Fruit fly (Drosophila melanogaster): Measurements from ENCODE around the gene CG3698.

dm6 chr3L:20809088-20809999 lies 11.2 kb upstream of the CG3698 start, which contains the start of the genes CG3634 and HIPP1:
- TF ChIP-seq sisA (GFP tag; IDR thresholded peaks at IDR 0.05) = no peak
- no peak for TF ChIP-seq CG10147 (GFP tag; optimal IDR thresholded peaks at IDR 0.05)
- no peak for TF ChIP-seq fd96Cb (tag; optimal IDR thresholded peaks at IDR 0.05)
- 0 out of 3 replicates have a peak, but pooled peaks have one; percentile 24 for TF ChIP-seq Opbp (GFP tag; IDR thresholded peaks at IDR 0.05; ENCODE audit: partially characterized antibody)
- TF ChIP-seq E2f2 (GFP tag; IDR thresholded peaks at IDR 0.05) = peak; percentile 50; the same call in 1 of the 2 replicates
- TF ChIP-seq Med (GFP tag) = peak; percentile 67
- no peak for TF ChIP-seq z (GFP tag; IDR thresholded peaks at IDR 0.05)
- TF ChIP-seq Six4 (GFP tag; optimal IDR thresholded peaks at IDR 0.05) = no peak
- no peak for TF ChIP-seq Atf3 (GFP tag; optimal IDR thresholded peaks at IDR 0.05)
- no peak for TF ChIP-seq CG32532 (GFP tag; IDR thresholded peaks at IDR 0.05)
- no peak for TF ChIP-seq CG4404 (GFP tag; IDR thresholded peaks at IDR 0.05)
- no peak for TF ChIP-seq chif (GFP tag; optimal IDR thresholded peaks at IDR 0.05)
- TF ChIP-seq CG6683 (GFP tag; optimal IDR thresholded peaks at IDR 0.05) = no peak
- peak; percentile 70 for TF ChIP-seq amos (GFP tag; IDR thresholded peaks at IDR 0.05; ENCODE audit: partially characterized antibody)

Data from whole organism, embryonic.